Worm (Caenorhabditis elegans) whole organism, L4 larva: ENCODE data around the gene abhd-12.

Source experiments
- F26F4.8 ChIP-seq: fragments of 200-800 bp; sonication (Bioruptor generic); conservative IDR thresholded peaks from 2 replicates; pipeline ENCODE4 v1.3.6; 2022; ENCODE audit warnings: missing genetic modification characterization, missing compliant biosample characterization
- T26A8.4 ChIP-seq: fragments of 200-800 bp; sonication (Bioruptor generic); IDR thresholded peaks from 2 replicates; pipeline ENCODE4 v1.3.6; 2022; ENCODE audit warnings: missing genetic modification characterization, missing compliant biosample characterization
- Y48G9A.11 ChIP-seq: fragments of 200-800 bp; sonication (Bioruptor generic); IDR thresholded peaks from 2 replicates; pipeline ENCODE4 v1.3.6; 2022; ENCODE audit warnings: missing genetic modification reagents, missing genetic modification characterization, missing compliant biosample characterization
- ZK337.2 ChIP-seq: fragments of 200-800 bp; sonication (Bioruptor generic); IDR thresholded peaks from 2 replicates; pipeline ENCODE4 v1.3.6; 2022; ENCODE audit warnings: missing genetic modification reagents, missing genetic modification characterization, missing compliant biosample characterization
- ZK546.5 ChIP-seq, 2 experiments: sonication (generic microtip); optimal IDR thresholded peaks; 2 replicates each; lab custom pipeline; 2017; ENCODE audit warnings: missing biosample characterization in 2 of 2, missing genetic modification characterization in 2 of 2
- aha-1 ChIP-seq: fragments of 150-350 bp; peaks from one replicate; lab custom pipeline; 2014; ENCODE audit warnings: missing biosample characterization, missing genetic modification characterization
- daf-16 ChIP-seq, 3 experiments: sonication (generic microtip); optimal IDR thresholded peaks; 2 replicates each; lab custom pipeline; 2016 to 2017; ENCODE audit warnings: missing genetic modification characterization in 3 of 3, missing genetic modification reagents in 3 of 3, mild to moderate bottlenecking in 2 of 3, missing compliant biosample characterization in 2 of 3, missing biosample characterization in 1 of 3, moderate library complexity in 1 of 3
- dpl-1 ChIP-seq: fragments of 150-350 bp; optimal IDR thresholded peaks from 2 replicates; lab custom pipeline; 2014; ENCODE audit warnings: missing biosample characterization, missing genetic modification reagents, missing genetic modification characterization
- dve-1 ChIP-seq: sonication (generic microtip); optimal IDR thresholded peaks from 2 replicates; lab custom pipeline; 2017; ENCODE audit warnings: antibody characterized with exemption, mild to moderate bottlenecking, missing genetic modification characterization, missing compliant biosample characterization; ENCODE audit not compliant: insufficient read depth
- fkh-10 ChIP-seq: fragments of 150-350 bp; optimal IDR thresholded peaks from 2 replicates; lab custom pipeline; 2014; ENCODE audit warnings: missing biosample characterization, missing genetic modification reagents, missing genetic modification characterization
- hif-1 ChIP-seq, 2 experiments: sonication (generic microtip); optimal IDR thresholded peaks; 2 replicates each; lab custom pipeline; 2016 to 2017; ENCODE audit warnings: missing compliant biosample characterization in 2 of 2, missing genetic modification characterization in 2 of 2, missing genetic modification reagents in 2 of 2, missing genotype in 2 of 2, mild to moderate bottlenecking in 1 of 2
- hlh-11 ChIP-seq: fragments of 200-800 bp; sonication (Bioruptor generic); optimal IDR thresholded peaks from 2 replicates; lab custom pipeline; 2018; ENCODE audit warnings: mild to moderate bottlenecking, missing genetic modification characterization, missing compliant biosample characterization
- hlh-30 ChIP-seq: sonication (generic microtip); optimal IDR thresholded peaks from 2 replicates; lab custom pipeline; 2017; ENCODE audit warnings: antibody characterized with exemption, mild to moderate bottlenecking, missing genetic modification characterization, missing compliant biosample characterization; ENCODE audit not compliant: insufficient read depth
- lin-1 ChIP-seq: fragments of 200-800 bp; sonication (Bioruptor generic); IDR thresholded peaks from 2 replicates; pipeline ENCODE4 v1.3.6; 2022; ENCODE audit warnings: missing genetic modification reagents, missing genetic modification characterization, missing compliant biosample characterization
- lin-13 ChIP-seq: fragments of 150-350 bp; optimal IDR thresholded peaks from 2 replicates; lab custom pipeline; 2014; ENCODE audit warnings: missing biosample characterization, missing genetic modification reagents, missing genetic modification characterization
- lin-39 ChIP-seq: fragments of 150-350 bp; optimal IDR thresholded peaks from 2 replicates; lab custom pipeline; 2014; ENCODE audit warnings: missing biosample characterization, missing genetic modification reagents, missing genetic modification characterization
- lsy-2 ChIP-seq, 2 experiments: fragments of 150-350 bp in 1 of 2; sonication (generic microtip) in 1 of 2; optimal IDR thresholded peaks; 2 replicates each; lab custom pipeline; 2014 to 2017; ENCODE audit warnings: missing biosample characterization in 2 of 2, missing genetic modification characterization in 2 of 2
- madf-5 ChIP-seq, 2 experiments: fragments of 200-800 bp; sonication (Bioruptor generic); IDR thresholded peaks; 2 replicates each; pipeline ENCODE4 v1.3.6; 2022; ENCODE audit warnings: missing compliant biosample characterization in 2 of 2, missing genetic modification characterization in 2 of 2
- mep-1 ChIP-seq: fragments of 150-350 bp; sonication (generic microtip); optimal IDR thresholded peaks from 3 replicates; lab custom pipeline; 2014; ENCODE audit warnings: missing biosample characterization, missing genetic modification characterization
- mes-2 ChIP-seq: sonication (generic microtip); optimal IDR thresholded peaks from 2 replicates; lab custom pipeline; 2016; ENCODE audit warnings: missing genotype, mild to moderate bottlenecking, missing genetic modification characterization, missing compliant biosample characterization; ENCODE audit not compliant: poor library complexity, severe bottlenecking
- mxl-3 ChIP-seq: fragments of 200-800 bp; sonication (Bioruptor generic); optimal IDR thresholded peaks from 2 replicates; lab custom pipeline; 2018; ENCODE audit warnings: mild to moderate bottlenecking, missing genetic modification characterization, missing compliant biosample characterization
- nhr-28 ChIP-seq: fragments of 150-350 bp; optimal IDR thresholded peaks from 2 replicates; lab custom pipeline; 2014; ENCODE audit warnings: missing biosample characterization, missing genetic modification characterization
- nhr-6 ChIP-seq: fragments of 150-350 bp; optimal IDR thresholded peaks from 2 replicates; lab custom pipeline; 2014; ENCODE audit warnings: missing biosample characterization, missing genetic modification characterization
- nhr-77 ChIP-seq: fragments of 150-350 bp; optimal IDR thresholded peaks from 2 replicates; lab custom pipeline; 2014; ENCODE audit warnings: missing biosample characterization, missing genetic modification characterization
- pha-4 ChIP-seq, 2 experiments: fragments of 150-350 bp in 1 of 2; fragments of 200-800 bp in 1 of 2; sonication (Bioruptor generic) in 1 of 2; IDR thresholded peaks in 1 of 2; optimal IDR thresholded peaks in 1 of 2; 2 replicates each; pipeline versions ENCODE4 v1.3.6 to Lab custom; 2014 to 2022; ENCODE audit warnings: missing genetic modification characterization in 2 of 2, missing genetic modification reagents in 2 of 2, missing biosample characterization in 1 of 2, missing compliant biosample characterization in 1 of 2
- rbr-2 ChIP-seq: sonication (generic microtip); optimal IDR thresholded peaks from 2 replicates; lab custom pipeline; 2016; ENCODE audit warnings: missing genotype, missing genetic modification characterization, missing compliant biosample characterization
- saeg-2 ChIP-seq: fragments of 200-800 bp; sonication (Bioruptor generic); IDR thresholded peaks from 2 replicates; pipeline ENCODE4 v1.3.6; 2022; ENCODE audit warnings: missing genetic modification reagents, missing genetic modification characterization, missing compliant biosample characterization
- snpc-4 ChIP-seq: fragments of 150-350 bp; optimal IDR thresholded peaks from 2 replicates; lab custom pipeline; 2014; ENCODE audit warnings: missing biosample characterization, missing genetic modification characterization
- unc-39 ChIP-seq: sonication (generic microtip); optimal IDR thresholded peaks from 2 replicates; lab custom pipeline; 2017; ENCODE audit warnings: missing biosample characterization, missing genetic modification characterization
- unc-62 ChIP-seq, 3 experiments: fragments of 150-350 bp in 1 of 3; sonication (generic microtip); optimal IDR thresholded peaks in 2 of 3; peaks in 1 of 3; 1 replicate in 1 of 3; 2 replicates in 2 of 3; lab custom pipeline; 2014 to 2017; ENCODE audit warnings: missing biosample characterization in 3 of 3, missing genetic modification characterization in 3 of 3, missing genetic modification reagents in 3 of 3, missing genotype in 1 of 3
- zip-11 ChIP-seq: fragments of 200-800 bp; sonication (Bioruptor generic); IDR thresholded peaks from 2 replicates; pipeline ENCODE4 v1.3.6; 2022; ENCODE audit warnings: missing genetic modification characterization, missing compliant biosample characterization
- ztf-7 ChIP-seq: fragments of 150-350 bp; optimal IDR thresholded peaks from 2 replicates; lab custom pipeline; 2014; ENCODE audit warnings: missing biosample characterization, missing genetic modification characterization

The abhd-12 gene

DNA sequence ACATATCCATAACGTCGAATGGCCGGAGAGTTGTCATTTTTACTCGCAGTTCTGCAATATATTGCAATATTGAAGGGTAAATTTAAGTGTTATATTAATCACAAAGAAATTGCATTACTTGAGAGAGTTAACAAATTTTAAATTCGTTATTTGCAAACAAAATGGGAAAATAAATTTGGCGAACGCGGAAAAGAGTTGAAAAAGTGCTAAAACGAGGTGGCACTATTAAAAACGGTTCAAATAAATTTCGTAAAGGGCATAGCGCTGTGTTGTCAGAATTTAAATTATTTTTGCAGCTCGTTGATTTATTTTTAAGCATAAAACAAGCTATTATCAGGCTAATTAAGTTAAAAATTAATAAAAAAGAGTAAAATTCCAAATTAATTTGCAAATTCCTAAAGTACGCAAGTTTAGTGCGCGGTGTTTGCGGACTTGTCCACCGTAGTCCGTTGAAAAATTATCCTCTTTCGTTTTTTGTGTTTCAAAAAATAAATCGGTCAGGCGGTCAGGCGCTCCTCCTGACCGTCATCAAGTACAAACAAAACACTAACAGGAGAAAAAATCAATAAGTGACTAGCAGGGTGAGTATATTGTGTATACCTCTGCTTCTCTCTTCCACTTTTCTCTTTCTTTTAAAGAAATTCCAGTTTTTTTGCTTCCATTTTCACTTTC, at the start of gene abhd-12, which contains the start of gene natb-1:
abhd-12 (plus strand) TSS at position 499 of the 672 bp plus-strand sequence.
natb-1 (minus strand) TSS at position 51 of the 672 bp plus-strand sequence.
- TF ChIP-seq nhr-28 (tag; lab: Kevin White, UChicago), result peak; percentile 40
- peak; percentile 50 for TF ChIP-seq nhr-77 (tag; lab: Kevin White, UChicago)
- no peak for TF ChIP-seq daf-16 (GFP tag; optimal IDR thresholded peaks at IDR 0.05; lab: Kevin White, UChicago)
- peak; percentile 56 for TF ChIP-seq daf-16 (tag; optimal IDR thresholded peaks at IDR 0.05; lab: Kevin White, UChicago)
- TF ChIP-seq mxl-3 (GFP tag; lab: Kevin White, UChicago), result peak; percentile 11
- TF ChIP-seq dpl-1, result peak; percentile 21
- TF ChIP-seq fkh-10 (GFP tag; lab: Kevin White, UChicago), result no peak
- TF ChIP-seq hlh-11 (tag; lab: Kevin White, UChicago), result peak; percentile 45
- TF ChIP-seq zip-11 (GFP tag; lab: Robert Waterston, UW), result no peak
- TF ChIP-seq T26A8.4 (GFP tag; lab: Robert Waterston, UW), result no peak
- TF ChIP-seq hlh-30 (tag; lab: Kevin White, UChicago), result peak; percentile 95
- no peak for TF ChIP-seq ZK546.5 (tag; optimal IDR thresholded peaks at IDR 0.05; lab: Kevin White, UChicago)
- peak; percentile 57 for TF ChIP-seq dve-1 (tag; lab: Kevin White, UChicago)
- TF ChIP-seq mes-2 (tag; lab: Kevin White, UChicago), result peak; percentile 46
- no peak for TF ChIP-seq saeg-2 (GFP tag; lab: Robert Waterston, UW)
- no peak for TF ChIP-seq pha-4 (GFP tag; IDR thresholded peaks at IDR 0.05; lab: Robert Waterston, UW)
- peak; percentile 92 for TF ChIP-seq pha-4 (tag; optimal IDR thresholded peaks at IDR 0.05; lab: Kevin White, UChicago)
- TF ChIP-seq nhr-6 (tag; lab: Kevin White, UChicago), result no peak
- TF ChIP-seq lsy-2 (tag; optimal IDR thresholded peaks at IDR 0.05; lab: Kevin White, UChicago), result peak; percentile 39 to 96
- TF ChIP-seq mep-1 (tag; lab: Kevin White, UChicago), result peak; percentile 41
- no peak for TF ChIP-seq Y48G9A.11 (GFP tag; lab: Robert Waterston, UW)
- no peak for TF ChIP-seq snpc-4 (tag; lab: Kevin White, UChicago)
- TF ChIP-seq lin-1, result no peak
- TF ChIP-seq lin-39 (tag; lab: Kevin White, UChicago), result no peak
- no peak for TF ChIP-seq hif-1 (tag; optimal IDR thresholded peaks at IDR 0.05; lab: Kevin White, UChicago)
- no peak for TF ChIP-seq unc-39 (tag; lab: Kevin White, UChicago)

DNA sequence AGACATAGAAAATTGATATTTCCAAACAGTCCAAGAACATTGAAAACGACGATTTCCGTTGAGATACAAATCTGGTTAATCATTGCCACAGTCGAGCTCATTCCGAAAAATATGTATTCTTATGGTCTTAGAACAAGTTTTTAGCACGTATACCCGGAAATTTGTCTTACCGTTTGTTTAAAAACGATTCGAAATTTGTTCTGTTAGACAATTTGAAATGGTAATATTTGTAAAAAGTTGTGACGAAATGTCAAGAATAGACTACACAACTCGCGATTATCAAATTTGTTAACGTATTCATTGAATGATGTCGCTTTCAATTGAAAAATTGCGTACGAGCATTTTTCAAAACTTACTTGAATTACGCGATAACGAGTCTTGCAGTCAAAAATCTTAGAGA, 46.5 kb upstream of the abhd-12 start, which contains the start of gene srsx-3:
srsx-3 (minus strand) TSS at position 101 of the 400 bp plus-strand sequence.
- TF ChIP-seq unc-62 (GFP tag; optimal IDR thresholded peaks at IDR 0.05 in 1 of 2; lab: Kevin White, UChicago) (peak in 1 of 2 experiments; percentile 34), unc-62 (tag; optimal IDR thresholded peaks at IDR 0.05; lab: Kevin White, UChicago) (no peak), madf-5 (GFP tag; IDR thresholded peaks at IDR 0.05; lab: Robert Waterston, UW) (no peak)

DNA sequence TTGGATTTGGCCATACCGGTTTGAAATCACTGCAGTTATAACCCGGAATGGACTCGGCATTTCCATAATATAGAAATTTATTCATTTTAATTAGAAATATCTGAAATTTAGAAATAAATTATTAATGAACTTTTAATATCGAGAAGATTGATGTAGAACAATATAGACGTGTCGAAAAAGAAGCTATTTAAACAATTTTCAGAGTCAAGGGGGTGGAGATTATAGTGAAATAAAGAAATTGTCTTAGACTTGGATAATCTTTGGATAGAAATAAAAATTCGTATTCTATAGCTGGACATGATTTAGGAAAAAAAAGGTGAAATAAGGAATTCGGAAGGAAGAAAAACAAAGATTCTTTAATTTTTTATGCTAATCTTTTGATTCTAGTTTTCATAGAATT, 43.4 kb upstream of the abhd-12 start, which contains the start of gene srt-53:
srt-53 (minus strand) TSS at position 101 of the 400 bp plus-strand sequence.
- TF ChIP-seq ZK546.5 (tag; optimal IDR thresholded peaks at IDR 0.05; lab: Kevin White, UChicago), result no peak
- TF ChIP-seq ztf-7 (tag; lab: Kevin White, UChicago), result no peak
- peak in 1 of 2 experiments; percentile 87 for TF ChIP-seq unc-62 (GFP tag; optimal IDR thresholded peaks at IDR 0.05 in 1 of 2; lab: Kevin White, UChicago)
- TF ChIP-seq unc-62 (tag; optimal IDR thresholded peaks at IDR 0.05; lab: Kevin White, UChicago), result no peak
- no peak for TF ChIP-seq rbr-2 (tag; lab: Kevin White, UChicago)
- TF ChIP-seq mes-2 (tag; lab: Kevin White, UChicago), result no peak
- TF ChIP-seq ZK337.2 (GFP tag; lab: Robert Waterston, UW), result no peak
- no peak for TF ChIP-seq lin-13

DNA sequence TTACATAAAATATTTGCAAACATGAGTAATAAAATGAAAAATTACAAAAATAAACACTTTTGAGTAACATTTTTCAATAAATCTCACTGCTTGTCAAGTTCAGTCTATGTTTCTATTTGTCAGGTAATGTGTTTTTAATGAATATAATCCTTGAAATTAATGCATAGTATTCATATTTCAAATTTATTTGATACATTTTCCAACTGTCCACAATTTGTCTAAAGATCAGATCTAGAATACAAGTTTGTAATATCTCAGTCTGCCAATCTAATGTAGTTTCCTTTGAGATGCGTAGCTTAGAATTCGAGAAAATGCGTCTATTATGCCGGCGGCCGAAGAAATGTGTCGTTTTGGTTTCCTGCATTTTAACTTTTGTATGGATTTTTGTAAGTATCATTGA, 40.1 kb upstream of the abhd-12 start, which contains the start of gene Y97E10B.1:
Y97E10B.1 (plus strand) TSS at position 301 of the 400 bp plus-strand sequence.
- TF ChIP-seq F26F4.8 (GFP tag; lab: Robert Waterston, UW), result no peak
- TF ChIP-seq aha-1 (tag; lab: Kevin White, UChicago), result peak; percentile 66
